Fruit fly (Drosophila melanogaster): ENCODE data around the gene CG32264.

The CG32264 gene

dm6 chr3L:3811089-3811488, 4.8 kb upstream of the CG32264 start, which contains the start of the genes CG32263 and PIG-B (continued):
- TF ChIP-seq luna (GFP tag; optimal IDR thresholded peaks at IDR 0.05) (no peak), pzg (GFP tag; optimal IDR thresholded peaks at IDR 0.05) (peak; percentile 78), CG34224 (GFP tag; IDR thresholded peaks at IDR 0.05; ENCODE audit: partially characterized antibody) (peak; percentile 86), mld (GFP tag; IDR thresholded peaks at IDR 0.05; ENCODE audit: partially characterized antibody) (0 out of 3 replicates have a peak, but pooled peaks have one; percentile 40), vnd (GFP tag; IDR thresholded peaks at IDR 0.05; ENCODE audit: partially characterized antibody) (peak; percentile 46; the same call in 1 of the 3 replicates), Myb (GFP tag; optimal IDR thresholded peaks at IDR 0.05) (peak; percentile 11), unc-4 (GFP tag; IDR thresholded peaks at IDR 0.05; ENCODE audit: partially characterized antibody) (peak; percentile 66), HmgZ (tag; optimal IDR thresholded peaks at IDR 0.05) (peak; percentile 41), CG12155 (GFP tag; optimal IDR thresholded peaks at IDR 0.05) (no peak), CG7745 (tag; optimal IDR thresholded peaks at IDR 0.05) (no peak), Scr (GFP tag; IDR thresholded peaks at IDR 0.05; ENCODE audit: partially characterized antibody) (peak; percentile 65), chinmo (GFP tag; IDR thresholded peaks at IDR 0.05; ENCODE audit: partially characterized antibody) (peak; percentile 83; the same call in 2 of the 4 replicates), cwo (GFP tag; optimal IDR thresholded peaks at IDR 0.05) (no peak), row (GFP tag; IDR thresholded peaks at IDR 0.05) (peak; percentile 51; the same call in 1 of the 3 replicates), CG1603 (tag; optimal IDR thresholded peaks at IDR 0.05) (peak; percentile 47), bowl (GFP tag; IDR thresholded peaks at IDR 0.05) (no peak), stwl (tag; optimal IDR thresholded peaks at IDR 0.05) (peak; percentile 100), HLH54F (GFP tag; optimal IDR thresholded peaks at IDR 0.05) (no peak), CG11085 (GFP tag; IDR thresholded peaks at IDR 0.05) (no peak), vvl (GFP tag; IDR thresholded peaks at IDR 0.05) (peak; percentile 20; the same call in 1 of the 2 replicates), lilli (GFP tag; optimal IDR thresholded peaks at IDR 0.05) (no peak), run (tag; optimal IDR thresholded peaks at IDR 0.05) (peak; percentile 1), CG10979 (tag; optimal IDR thresholded peaks at IDR 0.05) (no peak), Oli (tag; optimal IDR thresholded peaks at IDR 0.05) (no peak), CG18599 (GFP tag; optimal IDR thresholded peaks at IDR 0.05) (no peak), CG11696 (GFP tag; IDR thresholded peaks at IDR 0.05) (no peak), Bgb (GFP tag; IDR thresholded peaks at IDR 0.05; ENCODE audit: partially characterized antibody) (peak; percentile 79), CG3065 (GFP tag; optimal IDR thresholded peaks at IDR 0.05) (no peak), fd102C (GFP tag; optimal IDR thresholded peaks at IDR 0.05) (no peak), CG17385 (GFP tag; optimal IDR thresholded peaks at IDR 0.05) (no peak), CG6654 (GFP tag; optimal IDR thresholded peaks at IDR 0.05) (no peak), CG14014 (GFP tag; IDR thresholded peaks at IDR 0.05) (no peak), mam (GFP tag; optimal IDR thresholded peaks at IDR 0.05) (peak; percentile 30), chif (GFP tag; optimal IDR thresholded peaks at IDR 0.05) (no peak), CrebB (tag; optimal IDR thresholded peaks at IDR 0.05) (no peak), trem (tag; optimal IDR thresholded peaks at IDR 0.05) (peak; percentile 38), CG3847 (GFP tag; IDR thresholded peaks at IDR 0.05) (peak; percentile 57), CG12744 (GFP tag; optimal IDR thresholded peaks at IDR 0.05) (no peak), CG31224 (GFP tag; IDR thresholded peaks at IDR 0.05) (no peak), cato (GFP tag; optimal IDR thresholded peaks at IDR 0.05; ENCODE audit: borderline replicate concordance) (no peak), E2f2 (GFP tag; IDR thresholded peaks at IDR 0.05) (peak; percentile 52), CG17829 (tag; optimal IDR thresholded peaks at IDR 0.05) (no peak), CG8290 (GFP tag; optimal IDR thresholded peaks at IDR 0.05) (peak; percentile 71), CG8290 (tag; optimal IDR thresholded peaks at IDR 0.05) (peak in 1 of 2 experiments; percentile 54), CoRest (tag; optimal IDR thresholded peaks at IDR 0.05) (peak; percentile 28), zen2 (GFP tag; IDR thresholded peaks at IDR 0.05; ENCODE audit: partially characterized antibody) (peak; percentile 86), YL-1 (GFP tag; optimal IDR thresholded peaks at IDR 0.05) (peak; percentile 65), CG10267 (tag; optimal IDR thresholded peaks at IDR 0.05) (peak; percentile 88), Nf-YB (GFP tag; optimal IDR thresholded peaks at IDR 0.05) (no peak), CG17328 (GFP tag; IDR thresholded peaks at IDR 0.05) (no peak)
